Fruit fly (Drosophila melanogaster): ENCODE measurements around the gene dock.

Gene dock

dm6 chr2L:870749-871418 is 45.1 kb downstream of the dock start (continued):
- peak; percentile 64 for TF ChIP-seq br (GFP tag; optimal IDR thresholded peaks at IDR 0.05)
- peak; percentile 38 for TF ChIP-seq dmrt93B (GFP tag; optimal IDR thresholded peaks at IDR 0.05)
- TF ChIP-seq Hr83 (GFP tag; optimal IDR thresholded peaks at IDR 0.05; ENCODE audit: poor library complexity, severe bottlenecking), result peak; percentile 73
- peak; percentile 49 for TF ChIP-seq sv (GFP tag; optimal IDR thresholded peaks at IDR 0.05)
- peak; percentile 23 for TF ChIP-seq GATAd (GFP tag; optimal IDR thresholded peaks at IDR 0.05)
- no peak for TF ChIP-seq Rel (GFP tag; optimal IDR thresholded peaks at IDR 0.05)
- TF ChIP-seq Rel (tag; optimal IDR thresholded peaks at IDR 0.05), result peak; percentile 18
- no peak for TF ChIP-seq Vsx2 (GFP tag; optimal IDR thresholded peaks at IDR 0.05; ENCODE audit: partially characterized antibody)
- peak; percentile 69 for TF ChIP-seq woc (GFP tag; optimal IDR thresholded peaks at IDR 0.05)
- peak; percentile 55 for TF ChIP-seq Sp1 (GFP tag; optimal IDR thresholded peaks at IDR 0.05)
- no peak for TF ChIP-seq dl (GFP tag; optimal IDR thresholded peaks at IDR 0.05; ENCODE audit: insufficient read depth in 1 of 2, partially characterized antibody in 2 of 2)

DNA sequence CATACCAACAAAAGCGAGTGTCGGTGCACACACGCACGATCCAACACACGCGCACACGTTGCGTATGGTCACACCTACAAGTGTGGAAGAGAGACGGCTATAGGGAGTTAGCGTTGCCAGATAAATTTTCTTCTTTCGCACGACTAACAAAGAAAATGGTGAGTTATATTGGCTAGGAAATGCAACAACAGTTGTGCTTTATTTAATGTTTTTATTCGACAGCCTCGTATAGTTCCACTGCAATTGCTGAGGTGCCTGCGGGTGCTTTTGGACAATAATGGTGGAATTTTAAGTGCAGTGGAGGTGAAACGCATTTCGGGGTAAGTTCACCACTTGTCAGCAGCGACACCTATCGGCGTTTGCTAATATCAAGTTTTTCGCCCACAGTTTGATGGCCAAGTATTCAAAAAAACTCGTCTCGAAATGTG is 45.7 kb downstream of the dock start:
- no peak for TF ChIP-seq CrebA (GFP tag; optimal IDR thresholded peaks at IDR 0.05; ENCODE audit: borderline replicate concordance)
- TF ChIP-seq Hr83 (GFP tag; optimal IDR thresholded peaks at IDR 0.05; ENCODE audit: poor library complexity, severe bottlenecking), result peak; percentile 55
- TF ChIP-seq HLH106 (tag; optimal IDR thresholded peaks at IDR 0.05), result peak; percentile 13
- TF ChIP-seq pan (optimal IDR thresholded peaks at IDR 0.05), result no peak
- peak; percentile 26 for TF ChIP-seq Jra (GFP tag; optimal IDR thresholded peaks at IDR 0.05)
- peak; percentile 29 for TF ChIP-seq Dif (GFP tag; optimal IDR thresholded peaks at IDR 0.05; ENCODE audit: partially characterized antibody)
- TF ChIP-seq h (GFP tag; optimal IDR thresholded peaks at IDR 0.05), result peak; percentile 34
- TF ChIP-seq OdsH (GFP tag; optimal IDR thresholded peaks at IDR 0.05), result peak; percentile 3
- no peak for TF ChIP-seq Hr78 (GFP tag; optimal IDR thresholded peaks at IDR 0.05)
- TF ChIP-seq Myc (optimal IDR thresholded peaks at IDR 0.05), result peak; percentile 80
- TF ChIP-seq GATAd (GFP tag; optimal IDR thresholded peaks at IDR 0.05), result peak; percentile 15
- peak; percentile 31 for TF ChIP-seq rgr (GFP tag; optimal IDR thresholded peaks at IDR 0.05)

- TF ChIP-seq Dif (GFP tag; optimal IDR thresholded peaks at IDR 0.05; ENCODE audit: partially characterized antibody) (peak; percentile 45), br (GFP tag; optimal IDR thresholded peaks at IDR 0.05) (no peak)
Observed at dm6 chr2L:873724-874504, 48.1 kb downstream of the dock start.

DNA sequence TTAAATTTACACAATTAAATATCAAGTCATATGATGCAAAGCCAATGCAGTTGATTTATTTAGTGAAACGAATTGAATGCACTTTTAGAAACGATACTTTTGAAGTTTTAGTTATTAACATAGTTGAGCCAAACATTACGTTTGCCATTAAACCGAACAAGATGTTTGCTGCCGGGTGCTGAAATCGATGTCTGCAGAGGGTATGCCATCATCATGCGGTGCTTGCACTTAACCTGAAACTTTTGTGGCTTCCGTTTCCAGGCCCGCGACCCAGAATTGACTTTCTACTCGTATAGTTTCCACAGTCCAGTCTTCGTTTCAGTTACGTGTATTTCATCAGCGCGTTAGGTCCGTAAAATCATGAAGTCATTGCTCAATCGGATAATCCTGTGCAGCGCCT is 51.2 kb downstream of the dock start, which contains the start of gene ninaA:
TSS of gene ninaA (plus strand) at position 301 of the 400 bp plus-strand sequence.
- no peak for TF ChIP-seq Hr83 (GFP tag; optimal IDR thresholded peaks at IDR 0.05; ENCODE audit: poor library complexity, severe bottlenecking)
- TF ChIP-seq sv (GFP tag; optimal IDR thresholded peaks at IDR 0.05), result no peak
- no peak for TF ChIP-seq Jra (GFP tag; optimal IDR thresholded peaks at IDR 0.05)

Measured in whole organism, wandering third instar larva.